Worm (Caenorhabditis elegans) whole organism, midembryonic: ENCODE results near the gene ZK795.3.

Experiments
- T22C8.4 ChIP-seq: fragments of 200-800 bp; sonication (Bioruptor generic); IDR thresholded peaks from 2 replicates; pipeline ENCODE4 v1.3.6; 2022; ENCODE audit warnings: missing genetic modification characterization, missing compliant biosample characterization
- cog-1 ChIP-seq: sonication (generic microtip); optimal IDR thresholded peaks from 2 replicates; lab custom pipeline; 2016; ENCODE audit warnings: missing genetic modification characterization, missing compliant biosample characterization
- flt-1 ChIP-seq: fragments of 200-800 bp; sonication (Bioruptor generic); IDR thresholded peaks from 2 replicates; pipeline ENCODE4 v1.3.6; 2022; ENCODE audit warnings: missing genetic modification characterization, missing compliant biosample characterization
- klf-2 ChIP-seq: fragments of 200-800 bp; sonication (Bioruptor generic); conservative IDR thresholded peaks from 2 replicates; pipeline ENCODE4 v1.3.6; 2022; ENCODE audit warnings: missing genetic modification reagents, missing genetic modification characterization, missing compliant biosample characterization
- med-1 ChIP-seq: sonication (generic microtip); optimal IDR thresholded peaks from 2 replicates; lab custom pipeline; 2017; ENCODE audit warnings: missing genetic modification characterization, mild to moderate bottlenecking, missing compliant biosample characterization, antibody characterized with exemption, missing genetic modification reagents; ENCODE audit not compliant: insufficient read depth
- ref-1 ChIP-seq: fragments of 200-800 bp; sonication (Bioruptor generic); conservative IDR thresholded peaks from 2 replicates; pipeline ENCODE4 v1.3.6; 2022; ENCODE audit warnings: missing genetic modification reagents, missing genetic modification characterization, missing compliant biosample characterization
- tab-1 ChIP-seq: fragments of 200-800 bp; sonication (Bioruptor generic); IDR thresholded peaks from 2 replicates; pipeline ENCODE4 v1.3.6; 2022; ENCODE audit warnings: missing genetic modification characterization, missing compliant biosample characterization
- ztf-23 ChIP-seq: fragments of 200-800 bp; sonication (Bioruptor generic); IDR thresholded peaks from 2 replicates; pipeline ENCODE4 v1.3.6; 2022; ENCODE audit warnings: missing genetic modification reagents, missing genetic modification characterization, missing compliant biosample characterization
- ztf-29 ChIP-seq: fragments of 200-800 bp; sonication (Bioruptor generic); IDR thresholded peaks from 2 replicates; pipeline ENCODE4 v1.3.6; 2022; ENCODE audit warnings: missing genetic modification reagents, missing genetic modification characterization, missing compliant biosample characterization

Gene ZK795.3

ce11 chrIV:12558925-12559450 lies at the start of gene ZK795.3, which contains the start of gene ZK795.2:
Gene ZK795.3 (plus strand): TSS chrIV:12559365.
Gene ZK795.2 (minus strand): TSS chrIV:12558975.
- TF ChIP-seq ztf-23 (GFP tag; lab: Robert Waterston, UW) = no peak
- TF ChIP-seq flt-1 = no peak
- TF ChIP-seq ref-1 (GFP tag; lab: Robert Waterston, UW) = no peak

ce11 chrIV:12520150-12520549 lies 39.0 kb upstream of the ZK795.3 start, which contains the start of gene tsp-4:
Gene tsp-4 (minus strand): TSS chrIV:12520250.
- TF ChIP-seq cog-1 (tag; lab: Kevin White, UChicago) = no peak
- no peak for TF ChIP-seq klf-2 (GFP tag; lab: Robert Waterston, UW)
- TF ChIP-seq ztf-29 (GFP tag; lab: Robert Waterston, UW) = no peak
- TF ChIP-seq T22C8.4 (GFP tag; lab: Robert Waterston, UW) = no peak
- TF ChIP-seq tab-1 (GFP tag; lab: Robert Waterston, UW) = no peak
- TF ChIP-seq ref-1 (GFP tag; lab: Robert Waterston, UW) = no peak
- no peak for TF ChIP-seq ztf-23 (GFP tag; lab: Robert Waterston, UW)

- TF ChIP-seq med-1 (GFP tag; lab: Kevin White, UChicago) (no peak), ztf-29 (GFP tag; lab: Robert Waterston, UW) (no peak), cog-1 (tag; lab: Kevin White, UChicago) (no peak), ztf-23 (GFP tag; lab: Robert Waterston, UW) (no peak), tab-1 (GFP tag; lab: Robert Waterston, UW) (no peak), flt-1 (no peak), klf-2 (GFP tag; lab: Robert Waterston, UW) (no peak), ref-1 (GFP tag; lab: Robert Waterston, UW) (no peak), T22C8.4 (GFP tag; lab: Robert Waterston, UW) (no peak)
Observed at ce11 chrIV:12522521-12522920, 36.6 kb upstream of the ZK795.3 start, which contains the start of gene sru-13. Gene sru-13 (minus strand): TSS chrIV:12522621.

- TF ChIP-seq flt-1 (no peak), klf-2 (GFP tag; lab: Robert Waterston, UW) (no peak), ref-1 (GFP tag; lab: Robert Waterston, UW) (no peak), med-1 (GFP tag; lab: Kevin White, UChicago) (no peak), tab-1 (GFP tag; lab: Robert Waterston, UW) (no peak), cog-1 (tag; lab: Kevin White, UChicago) (no peak), ztf-23 (GFP tag; lab: Robert Waterston, UW) (no peak), T22C8.4 (GFP tag; lab: Robert Waterston, UW) (no peak), ztf-29 (GFP tag; lab: Robert Waterston, UW) (no peak)
Observed at ce11 chrIV:12525409-12525808, 33.8 kb upstream of the ZK795.3 start, which contains the start of gene eak-4. Gene eak-4 (minus strand): TSS chrIV:12525509.

- TF ChIP-seq cog-1 (tag; lab: Kevin White, UChicago) = no peak
- no peak for TF ChIP-seq med-1 (GFP tag; lab: Kevin White, UChicago)
- no peak for TF ChIP-seq flt-1
- TF ChIP-seq klf-2 (GFP tag; lab: Robert Waterston, UW) = no peak
- no peak for TF ChIP-seq ztf-29 (GFP tag; lab: Robert Waterston, UW)
- TF ChIP-seq ztf-23 (GFP tag; lab: Robert Waterston, UW) = no peak
- TF ChIP-seq T22C8.4 (GFP tag; lab: Robert Waterston, UW) = no peak
- TF ChIP-seq ref-1 (GFP tag; lab: Robert Waterston, UW) = no peak
- TF ChIP-seq tab-1 (GFP tag; lab: Robert Waterston, UW) = no peak
Observed at ce11 chrIV:12527217-12527616, 31.9 kb upstream of the ZK795.3 start, which contains the start of gene F53B2.8. Gene F53B2.8 (minus strand): TSS chrIV:12527396.

- TF ChIP-seq med-1 (GFP tag; lab: Kevin White, UChicago) (no peak), flt-1 (no peak), ztf-29 (GFP tag; lab: Robert Waterston, UW) (no peak), T22C8.4 (GFP tag; lab: Robert Waterston, UW) (no peak), ztf-23 (GFP tag; lab: Robert Waterston, UW) (no peak), klf-2 (GFP tag; lab: Robert Waterston, UW) (no peak), ref-1 (GFP tag; lab: Robert Waterston, UW) (no peak), tab-1 (GFP tag; lab: Robert Waterston, UW) (no peak), cog-1 (tag; lab: Kevin White, UChicago) (no peak)
Observed at ce11 chrIV:12531047-12531446, 28.1 kb upstream of the ZK795.3 start, which contains the start of gene F53B2.5. Gene F53B2.5 (minus strand): TSS chrIV:12531147.

ce11 chrIV:12531464-12531863 lies 27.7 kb upstream of the ZK795.3 start:
- TF ChIP-seq tab-1 (GFP tag; lab: Robert Waterston, UW) (no peak), ztf-23 (GFP tag; lab: Robert Waterston, UW) (no peak), flt-1 (no peak), ztf-29 (GFP tag; lab: Robert Waterston, UW) (no peak), ref-1 (GFP tag; lab: Robert Waterston, UW) (no peak), T22C8.4 (GFP tag; lab: Robert Waterston, UW) (no peak), cog-1 (tag; lab: Kevin White, UChicago) (no peak), med-1 (GFP tag; lab: Kevin White, UChicago) (no peak), klf-2 (GFP tag; lab: Robert Waterston, UW) (no peak)

ce11 chrIV:12536358-12536757 lies 22.8 kb upstream of the ZK795.3 start:
- TF ChIP-seq cog-1 (tag; lab: Kevin White, UChicago) (no peak), ztf-23 (GFP tag; lab: Robert Waterston, UW) (no peak), ztf-29 (GFP tag; lab: Robert Waterston, UW) (no peak)

- TF ChIP-seq T22C8.4 (GFP tag; lab: Robert Waterston, UW) = no peak
- TF ChIP-seq cog-1 (tag; lab: Kevin White, UChicago) = no peak
- no peak for TF ChIP-seq tab-1 (GFP tag; lab: Robert Waterston, UW)
- no peak for TF ChIP-seq klf-2 (GFP tag; lab: Robert Waterston, UW)
- no peak for TF ChIP-seq ztf-29 (GFP tag; lab: Robert Waterston, UW)
- no peak for TF ChIP-seq ref-1 (GFP tag; lab: Robert Waterston, UW)
- TF ChIP-seq flt-1 = no peak
- no peak for TF ChIP-seq ztf-23 (GFP tag; lab: Robert Waterston, UW)
- no peak for TF ChIP-seq med-1 (GFP tag; lab: Kevin White, UChicago)
Observed at ce11 chrIV:12537694-12538093, 21.5 kb upstream of the ZK795.3 start.
